Worm (Caenorhabditis elegans) whole organism, L4/young adult: Measurements from ENCODE around the gene H04D03.7.

ENCODE experiments used
- W03F9.2 ChIP-seq: fragments of 150-350 bp; optimal IDR thresholded peaks from 2 replicates; lab custom pipeline; 2014; ENCODE audit warnings: missing biosample characterization, missing genetic modification characterization
- dao-5 ChIP-seq: sonication (generic microtip); optimal IDR thresholded peaks from 2 replicates; lab custom pipeline; 2016; ENCODE audit warnings: missing genotype, missing genetic modification characterization, moderate library complexity, missing compliant biosample characterization
- him-1 ChIP-seq: sonication (generic microtip); optimal IDR thresholded peaks from 2 replicates; lab custom pipeline; 2016; ENCODE audit warnings: missing genotype, missing genetic modification reagents, missing genetic modification characterization, missing compliant biosample characterization

- no peak for TF ChIP-seq him-1 (tag; lab: Kevin White, UChicago)
- no peak for TF ChIP-seq dao-5 (tag; lab: Kevin White, UChicago)
- TF ChIP-seq W03F9.2 (tag; lab: Kevin White, UChicago): no peak
Observed at ce11 chrIII:10470927-10471326, 24.3 kb upstream of the H04D03.7 start, which contains the start of gene cul-1.
